Worm (Caenorhabditis elegans): ENCODE measurements around the gene F29G6.1.

DNA sequence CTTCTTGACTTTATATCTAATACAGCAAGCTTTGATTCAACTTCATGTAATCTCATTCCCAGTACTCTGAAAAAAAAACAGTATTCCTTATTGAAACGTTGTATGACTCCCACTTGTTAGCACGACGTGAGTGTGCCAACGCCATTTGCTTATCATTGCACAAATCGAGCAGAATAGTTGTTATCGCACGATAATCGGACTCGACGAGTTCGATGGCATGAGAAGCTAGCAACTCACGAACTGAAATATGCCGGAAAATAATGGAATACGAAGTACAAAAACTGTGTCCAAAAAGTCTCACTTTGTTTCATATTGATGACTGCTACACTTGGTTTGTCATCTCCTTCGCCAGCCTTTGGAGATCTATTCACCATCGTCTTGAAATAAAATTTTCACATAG, 7.5 kb downstream of the F29G6.1 start:
- TF ChIP-seq unc-62 (GFP tag; optimal IDR thresholded peaks at IDR 0.05), result no peak
- TF ChIP-seq ama-1 (optimal IDR thresholded peaks at IDR 0.05), result no peak
- TF ChIP-seq ama-1 (GFP tag; optimal IDR thresholded peaks at IDR 0.05), result no peak
- TF ChIP-seq nfyb-1 (GFP tag; IDR thresholded peaks at IDR 0.05), result no peak
- no peak for TF ChIP-seq him-1 (tag; optimal IDR thresholded peaks at IDR 0.05)
- TF ChIP-seq ZK185.1 (tag; optimal IDR thresholded peaks at IDR 0.05; ENCODE audit: poor library complexity, severe bottlenecking), result no peak
- TF ChIP-seq mxl-1 (tag; optimal IDR thresholded peaks at IDR 0.05), result no peak
- TF ChIP-seq pha-4 (tag; optimal IDR thresholded peaks at IDR 0.05), result no peak

Data from whole organism, young adult.